Fruit fly (Drosophila melanogaster) whole organism, prepupa: ENCODE data around the gene CG33764.

Experiments
- CG10631 ChIP-seq: fragments of 200-800 bp; sonication (Bioruptor generic); optimal IDR thresholded peaks from 2 replicates; lab custom pipeline; 2016; ENCODE audit warnings: missing biosample characterization, missing genetic modification characterization
- CG11902 ChIP-seq: fragments of 200-800 bp; sonication (Bioruptor generic); optimal IDR thresholded peaks from 3 replicates; lab custom pipeline; 2016; ENCODE audit warnings: missing biosample characterization, missing genetic modification characterization
- CG32006 ChIP-seq: fragments of 200-800 bp; sonication (Bioruptor generic); optimal IDR thresholded peaks from 3 replicates; lab custom pipeline; 2017; ENCODE audit warnings: missing biosample characterization, mild to moderate bottlenecking, missing genetic modification characterization
- CG4318 ChIP-seq: fragments of 200-800 bp; sonication (Bioruptor generic); optimal IDR thresholded peaks from 3 replicates; lab custom pipeline; 2017; ENCODE audit warnings: missing biosample characterization, mild to moderate bottlenecking, missing genetic modification characterization
- CG6163 ChIP-seq: fragments of 200-800 bp; sonication (Bioruptor generic); IDR thresholded peaks from 3 replicates; pipeline ENCODE4 v1.3.6; 2022; ENCODE audit warnings: missing biosample characterization, missing genetic modification characterization
- Eip75B ChIP-seq: fragments of 200-800 bp; sonication (Bioruptor generic); optimal IDR thresholded peaks from 3 replicates; lab custom pipeline; 2016; ENCODE audit warnings: missing biosample characterization, missing genetic modification characterization
- Eip78C ChIP-seq: fragments of 200-800 bp; sonication (Bioruptor generic); peaks from one replicate; lab custom pipeline; 2016; ENCODE audit warnings: missing biosample characterization, missing genetic modification characterization
- Ets21C ChIP-seq: fragments of 200-800 bp; sonication (Bioruptor generic); optimal IDR thresholded peaks from 3 replicates; lab custom pipeline; 2016; ENCODE audit warnings: missing biosample characterization, missing genetic modification characterization
- Gug ChIP-seq: fragments of 200-800 bp; sonication (Bioruptor generic); IDR thresholded peaks from 2 replicates; pipeline ENCODE4 v1.3.6; 2022; ENCODE audit warnings: missing biosample characterization, missing genetic modification characterization
- Lpt ChIP-seq: fragments of 200-800 bp; sonication (Bioruptor generic); optimal IDR thresholded peaks from 3 replicates; lab custom pipeline; 2016; ENCODE audit warnings: missing biosample characterization, missing genetic modification characterization
- OdsH ChIP-seq: fragments of 200-800 bp; sonication (Bioruptor generic); optimal IDR thresholded peaks from 3 replicates; lab custom pipeline; 2016; ENCODE audit warnings: missing biosample characterization, missing genetic modification characterization
- Sox14 ChIP-seq: fragments of 200-800 bp; sonication (Bioruptor generic); optimal IDR thresholded peaks from 3 replicates; lab custom pipeline; 2016; ENCODE audit warnings: missing biosample characterization, missing genetic modification characterization
- pdm3 ChIP-seq: fragments of 200-800 bp; sonication (Bioruptor generic); optimal IDR thresholded peaks from 3 replicates; lab custom pipeline; 2016; ENCODE audit warnings: missing biosample characterization, missing genetic modification characterization
- ss ChIP-seq, 2 experiments: fragments of 200-800 bp; sonication (Bioruptor generic); optimal IDR thresholded peaks; 2 replicates in 1 of 2; 3 replicates in 1 of 2; lab custom pipeline; 2017 to 2018; ENCODE audit warnings: mild to moderate bottlenecking in 2 of 2, missing biosample characterization in 2 of 2, missing genetic modification characterization in 2 of 2, moderate library complexity in 1 of 2

DNA sequence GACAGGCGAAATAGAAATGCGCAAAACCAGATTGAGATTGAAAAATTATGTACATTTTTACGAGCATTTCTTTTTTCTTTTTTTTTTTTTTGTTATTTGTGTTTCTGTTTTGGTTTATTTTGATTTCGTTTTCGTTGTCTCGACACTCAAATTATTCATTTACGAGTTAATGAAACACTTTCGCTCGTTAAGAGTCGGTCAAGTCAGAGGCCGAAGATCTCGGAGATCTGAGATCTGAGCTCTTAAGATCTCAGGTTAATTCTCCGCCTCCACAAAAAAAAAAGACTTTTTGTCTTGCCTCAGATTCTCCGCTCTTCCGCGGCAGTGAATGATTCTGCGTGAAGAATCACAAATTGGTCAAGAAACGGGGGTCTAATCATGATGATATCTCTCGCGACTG is 1.5 kb downstream of the CG33764 start:
- no peak for TF ChIP-seq CG32006 (GFP tag; lab: Kevin White, UChicago)
- TF ChIP-seq ss (GFP tag; optimal IDR thresholded peaks at IDR 0.05; lab: Kevin White, UChicago), result no peak
- no peak for TF ChIP-seq Gug (GFP tag; lab: Robert Waterston, UW)
- no peak for TF ChIP-seq CG10631 (GFP tag; lab: Kevin White, UChicago)
- TF ChIP-seq Eip78C (GFP tag; lab: Kevin White, UChicago), result no peak
- TF ChIP-seq OdsH (GFP tag; lab: Kevin White, UChicago), result no peak
- no peak for TF ChIP-seq Eip75B (GFP tag; lab: Kevin White, UChicago)
- TF ChIP-seq Sox14 (GFP tag; lab: Kevin White, UChicago), result no peak
- TF ChIP-seq Lpt (GFP tag; lab: Kevin White, UChicago), result no peak
- TF ChIP-seq Ets21C, result no peak
- no peak for TF ChIP-seq CG4318 (GFP tag; lab: Kevin White, UChicago)
- no peak for TF ChIP-seq pdm3
- TF ChIP-seq CG11902 (GFP tag; lab: Kevin White, UChicago), result no peak
- TF ChIP-seq CG6163, result no peak
